Fruit fly (Drosophila melanogaster) whole organism, embryonic: ENCODE data around the gene CG43051.

Source experiments
- CG3726 ChIP-seq: fragments of 200-800 bp; sonication (Bioruptor generic); IDR thresholded peaks from 3 replicates; pipeline ENCODE4, ENCODE4 v1.3.6; 2022; ENCODE audit warnings: missing biosample characterization, missing genetic modification characterization
- Lpt ChIP-seq: fragments of >200 bp; optimal IDR thresholded peaks from 2 replicates; lab custom pipeline; 2018; ENCODE audit warnings: missing biosample characterization, missing genetic modification characterization
- Meics ChIP-seq: fragments of 200-800 bp; sonication (Bioruptor generic); optimal IDR thresholded peaks from 2 replicates; lab custom pipeline; 2017; ENCODE audit warnings: missing biosample characterization, mild to moderate bottlenecking, missing genetic modification characterization
- cato ChIP-seq: fragments of 200-800 bp; sonication (Bioruptor generic); optimal IDR thresholded peaks from 2 replicates; lab custom pipeline; 2016; ENCODE audit warnings: missing biosample characterization, missing genetic modification characterization, borderline replicate concordance
- slp2 ChIP-seq: fragments of 200-800 bp; sonication (Bioruptor generic); optimal IDR thresholded peaks from 2 replicates; lab custom pipeline; 2016; ENCODE audit warnings: missing biosample characterization, missing genetic modification characterization

- no peak for TF ChIP-seq Lpt (GFP tag; lab: Kevin White, UChicago)
- no peak for TF ChIP-seq slp2 (GFP tag; lab: Kevin White, UChicago)
- TF ChIP-seq CG3726 (GFP tag; lab: Robert Waterston, UW): no peak
- TF ChIP-seq Meics (GFP tag; lab: Kevin White, UChicago): no peak
- no peak for TF ChIP-seq cato
These were observed 16.4 kb downstream of the CG43051 start for dm6 chr2L:12524139-12524538.
